Worm (Caenorhabditis elegans) whole organism, L1 larva: Measurements from ENCODE around the gene sid-3.

Source experiments
- C34B4.2 ChIP-seq: sonication (generic microtip); optimal IDR thresholded peaks from 2 replicates; lab custom pipeline; 2017; ENCODE audit warnings: mild to moderate bottlenecking, missing genetic modification characterization, missing compliant biosample characterization
- blmp-1 ChIP-seq: fragments of 150-350 bp; optimal IDR thresholded peaks from 2 replicates; lab custom pipeline; 2014; ENCODE audit warnings: missing biosample characterization, missing genetic modification characterization
- ceh-63 ChIP-seq: fragments of 200-800 bp; sonication (Bioruptor generic); optimal IDR thresholded peaks from 2 replicates; lab custom pipeline; 2018; ENCODE audit warnings: mild to moderate bottlenecking, missing genetic modification characterization, missing compliant biosample characterization
- ces-1 ChIP-seq: fragments of 150-350 bp; optimal IDR thresholded peaks from 2 replicates; lab custom pipeline; 2014; ENCODE audit warnings: missing biosample characterization, missing genetic modification reagents, missing genetic modification characterization
- dsc-1 ChIP-seq: sonication (generic microtip); optimal IDR thresholded peaks from 2 replicates; lab custom pipeline; 2016; ENCODE audit warnings: mild to moderate bottlenecking, missing genetic modification characterization, missing compliant biosample characterization
- egl-13 ChIP-seq: sonication (generic microtip); optimal IDR thresholded peaks from 2 replicates; lab custom pipeline; 2016; ENCODE audit warnings: missing genotype, missing genetic modification reagents, missing genetic modification characterization, missing compliant biosample characterization
- elt-2 ChIP-seq: sonication (generic microtip); optimal IDR thresholded peaks from 2 replicates; lab custom pipeline; 2016; ENCODE audit warnings: missing genetic modification characterization, mild to moderate bottlenecking, inconsistent platforms, missing compliant biosample characterization, missing genetic modification reagents
- elt-3 ChIP-seq, 6 experiments: fragments of 150-350 bp in 1 of 6; sonication (generic microtip); optimal IDR thresholded peaks; 2 replicates each; lab custom pipeline; 2017 to 2018; ENCODE audit warnings: missing biosample characterization in 6 of 6, missing genetic modification characterization in 6 of 6, inconsistent platforms in 1 of 6
- ets-5 ChIP-seq: fragments of 200-800 bp; sonication (Bioruptor generic); IDR thresholded peaks from 2 replicates; pipeline ENCODE4 v1.3.6; 2022; ENCODE audit warnings: missing genetic modification characterization, missing compliant biosample characterization
- fkh-4 ChIP-seq: sonication (generic microtip); optimal IDR thresholded peaks from 2 replicates; lab custom pipeline; 2016; ENCODE audit warnings: missing compliant biosample characterization, missing genetic modification characterization, borderline replicate concordance
- hlh-17 ChIP-seq: fragments of 200-800 bp; sonication (Bioruptor generic); optimal IDR thresholded peaks from 2 replicates; lab custom pipeline; 2018; ENCODE audit warnings: missing genetic modification characterization, mild to moderate bottlenecking, missing compliant biosample characterization, moderate library complexity, borderline replicate concordance
- hpl-2 ChIP-seq: fragments of 150-350 bp; optimal IDR thresholded peaks from 2 replicates; lab custom pipeline; 2014; ENCODE audit warnings: missing biosample characterization, missing genetic modification reagents, missing genetic modification characterization
- jun-1 ChIP-seq: fragments of 150-350 bp; optimal IDR thresholded peaks from 2 replicates; lab custom pipeline; 2014; ENCODE audit warnings: missing biosample characterization, missing genetic modification reagents, missing genetic modification characterization
- lin-14 ChIP-seq: fragments of 200-800 bp; sonication (Bioruptor generic); optimal IDR thresholded peaks from 2 replicates; lab custom pipeline; 2018; ENCODE audit warnings: mild to moderate bottlenecking, missing genetic modification characterization, moderate library complexity, missing compliant biosample characterization
- lir-3 ChIP-seq: sonication (generic microtip); optimal IDR thresholded peaks from 2 replicates; lab custom pipeline; 2016; ENCODE audit warnings: mild to moderate bottlenecking, missing genetic modification characterization, moderate library complexity, missing compliant biosample characterization; ENCODE audit not compliant: poor library complexity
- lsy-2 ChIP-seq, 2 experiments: fragments of 150-350 bp; optimal IDR thresholded peaks; 2 replicates each; lab custom pipeline; 2014; ENCODE audit warnings: missing biosample characterization in 2 of 2, missing genetic modification characterization in 2 of 2
- mdl-1 ChIP-seq, 2 experiments: fragments of 150-350 bp; optimal IDR thresholded peaks; 2 replicates each; lab custom pipeline; 2014 to 2017; ENCODE audit warnings: missing biosample characterization in 2 of 2, missing genetic modification characterization in 2 of 2, inconsistent platforms in 1 of 2
- mep-1 ChIP-seq: fragments of 150-350 bp; optimal IDR thresholded peaks from 2 replicates; lab custom pipeline; 2014; ENCODE audit warnings: missing biosample characterization, missing genetic modification characterization
- nhr-20 ChIP-seq: sonication (generic microtip); optimal IDR thresholded peaks from 2 replicates; lab custom pipeline; 2016; ENCODE audit warnings: mild to moderate bottlenecking, missing genetic modification characterization, missing compliant biosample characterization
- nhr-47 ChIP-seq: sonication (generic microtip); optimal IDR thresholded peaks from 2 replicates; lab custom pipeline; 2016; ENCODE audit warnings: mild to moderate bottlenecking, missing genetic modification characterization, moderate library complexity, missing compliant biosample characterization
- nhr-71 ChIP-seq: sonication (generic microtip); optimal IDR thresholded peaks from 2 replicates; lab custom pipeline; 2016; ENCODE audit warnings: mild to moderate bottlenecking, missing genetic modification characterization, moderate library complexity, missing compliant biosample characterization
- nhr-85 ChIP-seq: sonication (generic microtip); peaks from one replicate; lab custom pipeline; 2016; ENCODE audit warnings: missing genetic modification characterization, inconsistent platforms, missing compliant biosample characterization
- pag-3 ChIP-seq: sonication (generic microtip); optimal IDR thresholded peaks from 2 replicates; lab custom pipeline; 2017; ENCODE audit warnings: missing genetic modification characterization, mild to moderate bottlenecking, missing compliant biosample characterization, antibody characterized with exemption, borderline replicate concordance; ENCODE audit not compliant: insufficient read depth
- pax-3 ChIP-seq: fragments of 200-800 bp; sonication (Bioruptor generic); optimal IDR thresholded peaks from 2 replicates; lab custom pipeline; 2018; ENCODE audit warnings: mild to moderate bottlenecking, missing genetic modification characterization, moderate library complexity, missing compliant biosample characterization
- rnt-1 ChIP-seq: sonication (generic microtip); optimal IDR thresholded peaks from 2 replicates; lab custom pipeline; 2016; ENCODE audit warnings: mild to moderate bottlenecking, missing genetic modification characterization, moderate library complexity, missing compliant biosample characterization
- skn-1 ChIP-seq: fragments of 150-350 bp; optimal IDR thresholded peaks from 2 replicates; lab custom pipeline; 2014; ENCODE audit warnings: missing biosample characterization, missing genetic modification characterization
- snpc-4 ChIP-seq: fragments of 150-350 bp; optimal IDR thresholded peaks from 2 replicates; lab custom pipeline; 2014; ENCODE audit warnings: missing biosample characterization, missing genetic modification characterization
- snu-23 ChIP-seq: sonication (generic microtip); optimal IDR thresholded peaks from 2 replicates; lab custom pipeline; 2016; ENCODE audit warnings: missing genetic modification characterization, missing compliant biosample characterization
- sox-4 ChIP-seq: sonication (generic microtip); optimal IDR thresholded peaks from 2 replicates; lab custom pipeline; 2016; ENCODE audit warnings: missing genetic modification characterization, missing compliant biosample characterization
- sptf-1 ChIP-seq: fragments of 150-350 bp; optimal IDR thresholded peaks from 2 replicates; lab custom pipeline; 2014; ENCODE audit warnings: missing biosample characterization, missing genetic modification characterization
- unc-62 ChIP-seq: fragments of 150-350 bp; optimal IDR thresholded peaks from 2 replicates; lab custom pipeline; 2014; ENCODE audit warnings: missing biosample characterization, missing genetic modification reagents, missing genetic modification characterization

Gene sid-3

DNA sequence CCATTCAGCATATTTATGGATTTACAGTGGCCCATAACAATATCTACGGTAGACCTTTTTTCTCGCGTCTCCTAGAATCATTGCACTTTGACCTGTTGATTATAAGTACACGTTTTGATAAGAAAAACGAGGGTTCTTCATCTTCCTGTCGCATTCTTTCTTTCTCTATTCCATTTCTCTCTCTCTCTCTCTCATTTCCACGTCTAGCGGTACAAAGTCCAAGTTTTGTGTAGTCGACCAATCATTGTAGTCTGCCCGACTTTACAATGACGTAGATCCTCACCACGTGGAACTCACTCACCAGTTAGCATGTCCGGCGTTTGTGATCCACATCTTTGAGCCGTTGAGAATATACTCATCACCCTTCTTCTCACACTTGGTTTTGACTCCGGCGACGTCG lies 30.0 kb downstream of the sid-3 start (continued):
- TF ChIP-seq nhr-47 (no peak), C34B4.2 (tag; lab: Kevin White, UChicago) (no peak), mep-1 (tag; lab: Kevin White, UChicago) (no peak), jun-1 (tag; lab: Kevin White, UChicago) (no peak), snpc-4 (tag; lab: Kevin White, UChicago) (no peak), fkh-4 (no peak), ceh-63 (no peak), hlh-17 (GFP tag; lab: Kevin White, UChicago) (no peak)
- TF ChIP-seq, all 84 proteins: peak for 21

DNA sequence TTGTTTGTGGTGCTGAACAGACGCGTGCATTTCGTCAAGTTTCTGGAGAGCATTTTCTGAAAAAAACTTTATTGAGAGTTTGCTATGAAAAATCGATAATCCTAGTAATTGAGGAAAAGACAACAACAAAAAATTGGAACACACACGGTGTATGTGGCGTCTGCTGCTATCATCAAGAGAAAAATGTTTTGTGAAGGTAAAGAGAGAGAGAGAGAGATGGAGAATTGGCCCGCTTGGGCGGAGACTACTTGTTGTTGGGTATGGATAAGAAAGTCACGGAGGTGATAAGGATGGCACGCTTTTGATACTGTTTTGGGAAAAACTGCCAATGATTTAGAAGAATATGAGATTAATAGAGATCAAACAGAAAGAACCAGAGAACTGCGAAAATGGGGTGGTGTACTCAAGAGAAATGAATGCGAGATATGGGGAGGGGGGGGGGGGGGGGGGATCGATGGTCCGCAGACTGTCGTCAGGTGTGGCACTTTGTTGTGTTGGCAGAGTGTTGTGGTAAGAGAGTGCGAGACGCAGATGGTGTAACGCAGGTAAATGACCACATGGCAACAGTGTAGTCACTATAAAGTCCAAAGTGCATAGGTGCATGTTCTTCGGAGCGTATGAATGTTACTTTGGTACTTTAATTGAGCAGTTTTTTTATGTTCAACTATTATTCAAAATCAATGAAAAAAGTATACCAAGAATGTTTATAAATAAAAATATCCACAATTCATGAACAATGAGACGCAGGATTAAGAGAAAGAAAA lies 31.1 kb downstream of the sid-3 start, which contains the start of gene acdh-7:
Gene acdh-7 (minus strand): TSS at position 56 of the 764 bp plus-strand sequence.
- TF ChIP-seq hlh-17 (GFP tag; lab: Kevin White, UChicago) (no peak), blmp-1 (peak; percentile 66), ces-1 (no peak), nhr-20 (tag; lab: Kevin White, UChicago) (peak; percentile 12), lin-14 (GFP tag; lab: Kevin White, UChicago) (peak; percentile 26), nhr-71 (tag; lab: Kevin White, UChicago) (peak; percentile 21), elt-2 (peak; percentile 24), rnt-1 (tag; lab: Kevin White, UChicago) (peak; percentile 42), lir-3 (tag; lab: Kevin White, UChicago) (no peak), nhr-47 (no peak), unc-62 (no peak), ets-5 (GFP tag; lab: Robert Waterston, UW) (no peak), nhr-85 (tag; lab: Kevin White, UChicago) (no peak), elt-3 (tag; optimal IDR thresholded peaks at IDR 0.05; lab: Kevin White, UChicago) (peak in 2 of 6 experiments; percentile 3 to 69)

DNA sequence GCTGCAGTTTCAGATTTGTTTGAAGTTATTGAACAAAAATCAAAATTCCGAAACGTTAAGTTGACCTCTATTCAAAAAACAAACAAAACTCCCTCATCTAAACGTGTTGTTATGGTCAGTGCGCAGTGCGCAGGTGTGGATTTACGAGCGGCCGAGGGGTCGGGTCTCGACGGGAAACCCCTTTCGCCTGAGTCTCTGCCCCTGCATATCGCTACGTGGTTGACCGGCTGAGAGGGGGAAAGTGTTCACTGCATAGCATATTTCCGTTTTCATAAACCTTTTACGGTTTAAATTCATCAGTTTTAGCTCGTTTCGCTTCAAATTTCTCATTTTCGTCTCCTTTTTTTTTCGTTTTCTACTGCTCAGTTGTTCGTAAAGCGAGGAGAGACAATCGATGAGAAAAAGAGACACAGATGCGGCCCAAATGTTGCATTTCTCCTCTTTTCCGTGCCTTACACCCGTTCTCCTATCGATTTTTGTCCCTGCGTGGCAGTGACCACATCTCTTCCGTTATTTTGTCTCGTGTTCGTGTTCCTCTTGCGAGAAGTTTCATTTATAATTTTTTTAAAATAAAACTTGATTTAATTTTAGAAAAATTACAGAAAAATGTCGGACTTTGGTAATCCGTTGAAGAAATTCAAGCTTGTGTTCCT lies 35.8 kb downstream of the sid-3 start, which contains the start of gene rab-6.2:
Gene rab-6.2 (plus strand): TSS at position 603 of the 653 bp plus-strand sequence.
- peak; percentile 64 for TF ChIP-seq blmp-1
- TF ChIP-seq lsy-2 (tag; optimal IDR thresholded peaks at IDR 0.05; lab: Kevin White, UChicago), result no peak
- TF ChIP-seq lin-14 (GFP tag; lab: Kevin White, UChicago), result peak; percentile 61
- no peak for TF ChIP-seq egl-13 (tag; lab: Kevin White, UChicago)
- TF ChIP-seq pag-3 (tag; lab: Kevin White, UChicago), result no peak
- TF ChIP-seq mep-1 (tag; lab: Kevin White, UChicago), result no peak
- TF ChIP-seq snu-23, result peak; percentile 6
- TF ChIP-seq sptf-1 (tag; lab: Kevin White, UChicago), result no peak
- no peak for TF ChIP-seq sox-4 (tag; lab: Kevin White, UChicago)
- TF ChIP-seq nhr-85 (tag; lab: Kevin White, UChicago), result peak; percentile 38
- no peak for TF ChIP-seq dsc-1
- no peak for TF ChIP-seq skn-1 (tag; lab: Kevin White, UChicago)

DNA sequence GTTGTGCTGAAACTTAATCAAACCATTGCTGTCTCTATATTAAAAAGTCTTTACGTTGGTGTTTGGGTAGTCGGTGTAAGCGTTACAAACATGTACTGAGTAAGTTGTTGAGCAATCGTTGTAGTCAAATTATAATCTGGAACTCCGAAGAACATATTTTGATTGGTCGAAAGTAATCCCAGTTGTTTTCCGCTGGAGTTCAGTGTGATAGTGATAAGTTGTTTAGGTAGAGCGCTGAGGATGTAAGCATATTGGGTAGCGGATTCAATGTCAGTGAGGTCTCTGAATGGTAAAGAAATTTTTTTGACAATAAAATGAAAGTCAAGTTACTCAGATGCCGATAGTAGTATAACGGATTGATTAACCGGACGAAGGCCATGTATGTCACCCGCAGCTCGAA lies 41.2 kb downstream of the sid-3 start:
- no peak for TF ChIP-seq lir-3 (tag; lab: Kevin White, UChicago)
- TF ChIP-seq lin-14 (GFP tag; lab: Kevin White, UChicago), result no peak
- no peak for TF ChIP-seq hpl-2 (GFP tag; lab: Kevin White, UChicago)
- TF ChIP-seq rnt-1 (tag; lab: Kevin White, UChicago), result no peak
- TF ChIP-seq lsy-2 (tag; optimal IDR thresholded peaks at IDR 0.05; lab: Kevin White, UChicago), result no peak
- no peak for TF ChIP-seq mdl-1 (tag; optimal IDR thresholded peaks at IDR 0.05; lab: Kevin White, UChicago)
- TF ChIP-seq mep-1 (tag; lab: Kevin White, UChicago), result no peak
- no peak for TF ChIP-seq dsc-1
- TF ChIP-seq pax-3 (tag; lab: Kevin White, UChicago), result no peak
